Fruit fly (Drosophila melanogaster) whole organism, embryonic: ENCODE results near the gene CG7231.

ENCODE experiments used
- Abd-B ChIP-seq: fragments of 200-800 bp; sonication (Bioruptor generic); optimal IDR thresholded peaks from 2 replicates; lab custom pipeline; 2018; ENCODE audit warnings: missing biosample characterization, mild to moderate bottlenecking, missing genetic modification characterization, moderate library complexity
- Antp ChIP-seq: fragments of 200-800 bp; sonication (Bioruptor generic); optimal IDR thresholded peaks from 3 replicates; lab custom pipeline; 2016; ENCODE audit warnings: missing biosample characterization, missing genetic modification characterization
- Blimp-1 ChIP-seq: fragments of 200-800 bp; sonication (Bioruptor generic); optimal IDR thresholded peaks from 3 replicates; lab custom pipeline; 2018; ENCODE audit warnings: missing biosample characterization, missing genetic modification characterization, mild to moderate bottlenecking, moderate library complexity, missing genetic modification reagents
- CG10147 ChIP-seq: fragments of 200-800 bp; sonication (Bioruptor generic); optimal IDR thresholded peaks from 2 replicates; lab custom pipeline; 2019; ENCODE audit warnings: missing biosample characterization, mild to moderate bottlenecking, missing genetic modification characterization, moderate library complexity
- CG10209 ChIP-seq: fragments of 200-800 bp; sonication (Bioruptor generic); optimal IDR thresholded peaks from 3 replicates; lab custom pipeline; 2017; ENCODE audit warnings: missing biosample characterization, mild to moderate bottlenecking, missing genetic modification characterization, missing genetic modification reagents
- CG11504 ChIP-seq: fragments of 200-800 bp; sonication (Bioruptor generic); optimal IDR thresholded peaks from 3 replicates; lab custom pipeline; 2019; ENCODE audit warnings: missing biosample characterization, mild to moderate bottlenecking, missing genetic modification characterization, moderate library complexity
- CG12071 ChIP-seq: fragments of 200-800 bp; sonication (Bioruptor generic); optimal IDR thresholded peaks from 3 replicates; lab custom pipeline; 2018; ENCODE audit warnings: missing biosample characterization, mild to moderate bottlenecking, missing genetic modification characterization
- CG15601 ChIP-seq: fragments of 200-800 bp; sonication (Bioruptor generic); optimal IDR thresholded peaks from 3 replicates; lab custom pipeline; 2019; ENCODE audit warnings: missing biosample characterization, mild to moderate bottlenecking, missing genetic modification characterization, moderate library complexity
- CG16863 ChIP-seq: fragments of 200-800 bp; sonication (Bioruptor generic); optimal IDR thresholded peaks from 3 replicates; lab custom pipeline; 2016; ENCODE audit warnings: missing biosample characterization, missing genetic modification characterization
- CG17328 ChIP-seq: fragments of 200-800 bp; sonication (Bioruptor generic); IDR thresholded peaks from 2 replicates; pipeline ENCODE4 v1.3.6; 2022; ENCODE audit warnings: missing biosample characterization, missing genetic modification characterization
- CG18262 ChIP-seq: fragments of 200-800 bp; optimal IDR thresholded peaks from 3 replicates; lab custom pipeline; 2019; ENCODE audit warnings: missing biosample characterization, mild to moderate bottlenecking, missing genetic modification characterization, moderate library complexity
- CG1832 ChIP-seq: fragments of 200-800 bp; sonication (Bioruptor generic); optimal IDR thresholded peaks from 2 replicates; lab custom pipeline; 2017; ENCODE audit warnings: missing biosample characterization, mild to moderate bottlenecking, missing genetic modification characterization, inconsistent platforms
- CG31441 ChIP-seq: fragments of 200-800 bp; sonication (Bioruptor generic); IDR thresholded peaks from 2 replicates; pipeline ENCODE4 v1.3.6; 2022; ENCODE audit warnings: missing biosample characterization, missing genetic modification characterization
- CG4360 ChIP-seq: fragments of 200-800 bp; sonication (Bioruptor generic); IDR thresholded peaks from 2 replicates; pipeline ENCODE4 v1.3.6; 2022; ENCODE audit warnings: missing biosample characterization, missing genetic modification characterization
- CG4854 ChIP-seq: fragments of 200-800 bp; sonication (Bioruptor generic); optimal IDR thresholded peaks from 2 replicates; lab custom pipeline; 2016; ENCODE audit warnings: missing biosample characterization, missing genetic modification characterization, inconsistent platforms
- CG5180 ChIP-seq: fragments of 200-800 bp; sonication (Bioruptor generic); optimal IDR thresholded peaks from 3 replicates; lab custom pipeline; 2017; ENCODE audit warnings: missing biosample characterization, missing genetic modification characterization, mild to moderate bottlenecking, moderate library complexity, missing genetic modification reagents
- CG6175 ChIP-seq: fragments of 200-800 bp; sonication (Bioruptor generic); IDR thresholded peaks from 3 replicates; pipeline ENCODE4 v1.3.6; 2022; ENCODE audit warnings: missing biosample characterization, missing genetic modification characterization
- CG7786 ChIP-seq: fragments of 200-800 bp; sonication (Bioruptor generic); optimal IDR thresholded peaks from 2 replicates; lab custom pipeline; 2016; ENCODE audit warnings: missing biosample characterization, missing genetic modification characterization
- CG9437 ChIP-seq: fragments of 200-800 bp; sonication (Bioruptor generic); optimal IDR thresholded peaks from 2 replicates; lab custom pipeline; 2018; ENCODE audit warnings: missing biosample characterization, mild to moderate bottlenecking, missing genetic modification characterization
- D19A ChIP-seq: fragments of 200-800 bp; optimal IDR thresholded peaks from 3 replicates; lab custom pipeline; 2019; ENCODE audit warnings: missing biosample characterization, mild to moderate bottlenecking, missing genetic modification characterization, moderate library complexity
- Eip74EF ChIP-seq, 2 experiments: fragments of 200-800 bp in 1 of 2; fragments of >200 bp in 1 of 2; sonication (Bioruptor generic) in 1 of 2; optimal IDR thresholded peaks; 2 replicates each; lab custom pipeline; 2017 to 2019; ENCODE audit warnings: missing biosample characterization in 2 of 2, missing genetic modification characterization in 2 of 2, mild to moderate bottlenecking in 1 of 2, moderate library complexity in 1 of 2
- Hr78 ChIP-seq, 2 experiments: fragments of 200-800 bp in 1 of 2; fragments of >200 bp in 1 of 2; sonication (Bioruptor generic) in 1 of 2; optimal IDR thresholded peaks; 2 replicates each; lab custom pipeline; 2017 to 2019; ENCODE audit warnings: missing biosample characterization in 2 of 2, missing genetic modification characterization in 2 of 2, mild to moderate bottlenecking in 1 of 2, moderate library complexity in 1 of 2
- Hsf ChIP-seq: fragments of 200-800 bp; sonication (Bioruptor generic); optimal IDR thresholded peaks from 3 replicates; lab custom pipeline; 2016; ENCODE audit warnings: missing biosample characterization, missing genetic modification characterization
- Kr ChIP-seq: fragments of 200-800 bp; sonication (Bioruptor generic); optimal IDR thresholded peaks from 2 replicates; lab custom pipeline; 2017; ENCODE audit warnings: missing biosample characterization, mild to moderate bottlenecking, missing genetic modification characterization
- MESR4 ChIP-seq: fragments of 200-800 bp; sonication (Bioruptor generic); optimal IDR thresholded peaks from 2 replicates; lab custom pipeline; 2018; ENCODE audit warnings: missing biosample characterization, mild to moderate bottlenecking, missing genetic modification characterization, moderate library complexity
- Meics ChIP-seq: fragments of 200-800 bp; sonication (Bioruptor generic); optimal IDR thresholded peaks from 2 replicates; lab custom pipeline; 2017; ENCODE audit warnings: missing biosample characterization, mild to moderate bottlenecking, missing genetic modification characterization
- NC2α ChIP-seq: fragments of 200-800 bp; sonication (Bioruptor generic); optimal IDR thresholded peaks from 2 replicates; lab custom pipeline; 2016; ENCODE audit warnings: missing biosample characterization, missing genetic modification characterization
- Nf-YC ChIP-seq: fragments of 200-800 bp; optimal IDR thresholded peaks from 3 replicates; lab custom pipeline; 2019; ENCODE audit warnings: missing biosample characterization, mild to moderate bottlenecking, missing genetic modification characterization, moderate library complexity
- PHDP ChIP-seq: fragments of 200-800 bp; sonication (Bioruptor generic); optimal IDR thresholded peaks from 3 replicates; lab custom pipeline; 2018; ENCODE audit warnings: missing biosample characterization, mild to moderate bottlenecking, missing genetic modification characterization, moderate library complexity
- Pdp1 ChIP-seq, 2 experiments: fragments of 200-800 bp; sonication (Bioruptor generic); optimal IDR thresholded peaks; 3 replicates each; lab custom pipeline; 2016; ENCODE audit warnings: missing biosample characterization in 2 of 2, missing genetic modification characterization in 2 of 2, mild to moderate bottlenecking in 1 of 2, moderate library complexity in 1 of 2
- Ptx1 ChIP-seq: fragments of 200-800 bp; sonication (Bioruptor generic); IDR thresholded peaks from 2 replicates; pipeline ENCODE4 v1.3.6; 2022; ENCODE audit warnings: missing biosample characterization, missing genetic modification characterization
- Stat92E ChIP-seq, 3 experiments: fragments of >200 bp in 2 of 3; fragments of 200-800 bp in 1 of 3; sonication (Bioruptor generic) in 1 of 3; optimal IDR thresholded peaks; 2 replicates each; lab custom pipeline; 2017 to 2019; ENCODE audit warnings: missing biosample characterization in 3 of 3, missing genetic modification characterization in 3 of 3, mild to moderate bottlenecking in 1 of 3, moderate library complexity in 1 of 3
- Xrp1 ChIP-seq: fragments of 200-800 bp; sonication (Bioruptor generic); IDR thresholded peaks from 2 replicates; pipeline ENCODE4 v1.3.6; 2022; ENCODE audit warnings: missing biosample characterization, missing genetic modification characterization
- ara ChIP-seq: fragments of 200-800 bp; sonication (Bioruptor generic); IDR thresholded peaks from 2 replicates; pipeline ENCODE4 v1.3.6; 2022; ENCODE audit warnings: missing biosample characterization, missing genetic modification characterization
- az2 ChIP-seq: fragments of 200-800 bp; sonication (Bioruptor generic); optimal IDR thresholded peaks from 3 replicates; lab custom pipeline; 2016; ENCODE audit warnings: missing biosample characterization, missing genetic modification characterization
- chif ChIP-seq, 2 experiments: fragments of 200-800 bp; sonication (Bioruptor generic); optimal IDR thresholded peaks; 3 replicates each; lab custom pipeline; 2016; ENCODE audit warnings: missing biosample characterization in 2 of 2, missing genetic modification characterization in 2 of 2
- crol ChIP-seq: fragments of 200-800 bp; sonication (Bioruptor generic); IDR thresholded peaks from 2 replicates; pipeline ENCODE4 v1.3.6; 2022; ENCODE audit warnings: missing biosample characterization, missing genetic modification characterization
- cwo ChIP-seq: fragments of 200-800 bp; sonication (Bioruptor generic); optimal IDR thresholded peaks from 3 replicates; lab custom pipeline; 2017; ENCODE audit warnings: missing biosample characterization, missing genetic modification characterization, mild to moderate bottlenecking, moderate library complexity, missing genetic modification reagents
- eve ChIP-seq, 2 experiments: fragments of >200 bp; optimal IDR thresholded peaks; 2 replicates each; lab custom pipeline; 2017; ENCODE audit warnings: missing biosample characterization in 2 of 2, missing genetic modification characterization in 2 of 2
- fd96Cb ChIP-seq: fragments of 200-800 bp; sonication (Bioruptor generic); optimal IDR thresholded peaks from 2 replicates; lab custom pipeline; 2018; ENCODE audit warnings: missing biosample characterization, mild to moderate bottlenecking, missing genetic modification characterization, moderate library complexity
- fru ChIP-seq: fragments of >200 bp; optimal IDR thresholded peaks from 2 replicates; lab custom pipeline; 2017
- luna ChIP-seq: fragments of 200-800 bp; sonication (Bioruptor generic); optimal IDR thresholded peaks from 2 replicates; lab custom pipeline; 2016; ENCODE audit warnings: missing biosample characterization, missing genetic modification characterization
- org-1 ChIP-seq: fragments of 200-800 bp; sonication (Bioruptor generic); optimal IDR thresholded peaks from 2 replicates; lab custom pipeline; 2017; ENCODE audit warnings: missing biosample characterization, missing genetic modification characterization
- p53 ChIP-seq: fragments of 200-800 bp; sonication (Bioruptor generic); optimal IDR thresholded peaks from 2 replicates; lab custom pipeline; 2016; ENCODE audit warnings: missing biosample characterization, missing genetic modification characterization
- phol ChIP-seq: fragments of 200-800 bp; sonication (Bioruptor generic); optimal IDR thresholded peaks from 3 replicates; lab custom pipeline; 2018; ENCODE audit warnings: missing biosample characterization, mild to moderate bottlenecking, missing genetic modification characterization, moderate library complexity
- row ChIP-seq: fragments of 200-800 bp; sonication (Bioruptor generic); IDR thresholded peaks from 3 replicates; pipeline ENCODE4 v1.3.6; 2022; ENCODE audit warnings: missing biosample characterization, missing genetic modification characterization
- seq ChIP-seq: fragments of 200-800 bp; sonication (Bioruptor generic); IDR thresholded peaks from 2 replicates; pipeline ENCODE4 v1.3.6; 2022; ENCODE audit warnings: missing biosample characterization, missing genetic modification characterization
- slp2 ChIP-seq: fragments of 200-800 bp; sonication (Bioruptor generic); optimal IDR thresholded peaks from 2 replicates; lab custom pipeline; 2016; ENCODE audit warnings: missing biosample characterization, missing genetic modification characterization
- tgo ChIP-seq: fragments of 200-800 bp; sonication (Bioruptor generic); IDR thresholded peaks from 3 replicates; pipeline ENCODE4 v1.3.6; 2022; ENCODE audit warnings: missing biosample characterization, missing genetic modification characterization
- zfh1 ChIP-seq: fragments of 200-800 bp; sonication (Bioruptor generic); IDR thresholded peaks from 3 replicates; pipeline ENCODE4 v1.3.6; 2022; ENCODE audit warnings: missing biosample characterization, missing genetic modification characterization

Gene CG7231

DNA sequence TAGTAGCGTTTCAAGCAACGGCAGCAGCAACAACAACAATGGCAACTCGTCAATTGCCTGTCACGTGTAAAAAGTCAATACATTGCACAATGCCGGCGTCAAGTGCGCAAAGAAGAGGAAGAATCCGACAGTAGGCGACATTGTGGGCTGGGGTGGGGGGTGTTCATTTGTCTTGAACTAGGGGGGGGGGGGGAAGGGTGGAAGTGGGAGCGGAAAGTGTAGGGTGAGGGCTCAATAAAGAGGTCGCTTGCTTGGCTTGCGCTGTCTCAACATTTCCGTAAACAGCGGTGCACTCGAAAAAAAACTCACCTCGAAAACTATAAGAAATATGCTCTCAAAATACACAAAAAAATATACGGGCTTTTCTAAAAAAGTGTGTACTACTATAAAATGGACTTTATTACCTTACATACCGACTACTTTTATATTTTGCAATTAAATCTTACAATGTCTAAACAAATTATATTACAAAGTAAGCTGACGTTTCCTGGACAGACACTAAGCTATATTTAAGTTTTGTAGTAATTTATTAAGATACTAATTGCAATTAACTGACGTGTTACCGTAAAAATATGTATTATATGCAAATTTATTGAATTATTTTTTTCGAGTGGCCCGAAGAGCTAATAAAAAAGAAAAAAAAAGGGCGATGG lies 17.8 kb upstream of the CG7231 start (continued):
- TF ChIP-seq CG7786 (GFP tag; lab: Kevin White, UChicago) (no peak), tgo (GFP tag; lab: Robert Waterston, UW) (no peak), Blimp-1 (GFP tag; lab: Kevin White, UChicago) (peak; percentile 63), Kr (GFP tag; lab: Kevin White, UChicago) (no peak), CG6175 (GFP tag; lab: Robert Waterston, UW) (0 out of 3 replicates have a peak, but pooled peaks have one; percentile 23), luna (no peak), CG11504 (tag; lab: Kevin White, UChicago) (peak; percentile 73), Xrp1 (GFP tag; lab: Robert Waterston, UW) (peak; percentile 30; the same call in 1 of the 2 replicates), MESR4 (GFP tag; lab: Kevin White, UChicago) (no peak), eve (GFP tag; optimal IDR thresholded peaks at IDR 0.05; lab: Kevin White, UChicago) (peak in 1 of 2 experiments; percentile 55), az2 (peak; percentile 25), CG10209 (GFP tag; lab: Kevin White, UChicago) (peak; percentile 32), CG15601 (tag; lab: Kevin White, UChicago) (peak; percentile 31), Abd-B (peak; percentile 26), CG31441 (GFP tag; lab: Robert Waterston, UW) (peak; percentile 73), org-1 (GFP tag; lab: Kevin White, UChicago) (peak; percentile 19), NC2α (GFP tag; lab: Kevin White, UChicago) (no peak), row (peak; percentile 21; the same call in 1 of the 3 replicates), Meics (GFP tag; lab: Kevin White, UChicago) (no peak), fd96Cb (peak; percentile 57), phol (tag; lab: Kevin White, UChicago) (peak; percentile 72), Hsf (GFP tag; lab: Kevin White, UChicago) (no peak), CG4360 (peak; percentile 79; the same call in 1 of the 2 replicates), D19A (tag; lab: Kevin White, UChicago) (peak; percentile 13), CG12071 (GFP tag; lab: Kevin White, UChicago) (no peak), seq (GFP tag; lab: Robert Waterston, UW) (peak; percentile 18; the same call in 1 of the 2 replicates), cwo (GFP tag; lab: Kevin White, UChicago) (peak; percentile 43), Ptx1 (GFP tag; lab: Robert Waterston, UW) (no peak), CG10147 (no peak), fru (lab: Kevin White, UChicago) (no peak), Antp (GFP tag; lab: Kevin White, UChicago) (no peak), Eip74EF (GFP tag; optimal IDR thresholded peaks at IDR 0.05; lab: Kevin White, UChicago) (peak in 1 of 2 experiments; percentile 67), zfh1 (no peak), Stat92E (GFP tag; optimal IDR thresholded peaks at IDR 0.05; lab: Kevin White, UChicago) (no peak), ara (GFP tag; lab: Robert Waterston, UW) (no peak), Hr78 (GFP tag; optimal IDR thresholded peaks at IDR 0.05; lab: Kevin White, UChicago) (peak in 1 of 2 experiments; percentile 54), CG18262 (tag; lab: Kevin White, UChicago) (peak; percentile 72)
- TF ChIP-seq, all 482 proteins: peak for 80

DNA sequence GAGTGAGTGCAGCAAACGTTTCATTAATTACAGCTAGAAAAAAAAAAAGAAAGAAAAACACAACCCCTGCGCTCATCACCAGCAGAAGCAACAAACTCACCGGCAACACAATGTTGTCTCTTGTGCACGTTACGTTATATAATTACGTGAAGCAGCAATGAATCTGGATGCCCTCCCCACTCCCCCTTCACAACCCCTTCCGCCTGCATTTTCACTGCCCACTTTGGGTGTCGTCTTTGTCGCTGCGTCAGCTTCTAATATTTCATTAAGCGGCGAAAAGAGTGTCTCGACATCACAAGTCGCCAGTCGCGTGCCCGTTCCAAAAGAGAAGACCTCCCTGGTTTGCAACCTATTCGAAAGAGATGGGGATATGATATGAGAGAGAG lies 17.3 kb upstream of the CG7231 start:
- TF ChIP-seq zfh1, result 0 out of 3 replicates have a peak, but pooled peaks have one; percentile 12
- TF ChIP-seq cwo (GFP tag; lab: Kevin White, UChicago), result peak; percentile 33
- no peak for TF ChIP-seq CG16863 (GFP tag; lab: Kevin White, UChicago)
- no peak for TF ChIP-seq slp2 (GFP tag; lab: Kevin White, UChicago)
- TF ChIP-seq CG1832 (GFP tag; lab: Kevin White, UChicago), result peak; percentile 56
- no peak for TF ChIP-seq chif (GFP tag; optimal IDR thresholded peaks at IDR 0.05; lab: Kevin White, UChicago)
- TF ChIP-seq p53, result no peak
- TF ChIP-seq CG9437 (GFP tag; lab: Kevin White, UChicago), result peak; percentile 74
- no peak for TF ChIP-seq PHDP (tag; lab: Kevin White, UChicago)
- TF ChIP-seq crol (GFP tag; lab: Robert Waterston, UW), result peak; percentile 64
- TF ChIP-seq CG17328 (GFP tag; lab: Robert Waterston, UW), result no peak
- TF ChIP-seq Pdp1 (GFP tag; optimal IDR thresholded peaks at IDR 0.05; lab: Kevin White, UChicago), result peak in 1 of 2 experiments; percentile 79
- TF ChIP-seq CG5180 (GFP tag; lab: Kevin White, UChicago), result peak; percentile 20
- no peak for TF ChIP-seq CG4854 (GFP tag; lab: Kevin White, UChicago)
- TF ChIP-seq Nf-YC (tag; lab: Kevin White, UChicago), result peak; percentile 14
